Fruit fly (Drosophila melanogaster): ENCODE results near the gene sty.

The sty gene

dm6 chr3L:3450410-3450809, 25.7 kb upstream of the sty start (continued):
- TF ChIP-seq CG31441 (GFP tag; IDR thresholded peaks at IDR 0.05) (0 out of 2 replicates have a peak, but pooled peaks have one; percentile 16), CG4730 (GFP tag; IDR thresholded peaks at IDR 0.05) (no peak), run (tag; optimal IDR thresholded peaks at IDR 0.05) (no peak), pita (GFP tag; optimal IDR thresholded peaks at IDR 0.05) (no peak), CG34422 (GFP tag; IDR thresholded peaks at IDR 0.05) (no peak), D19A (tag; optimal IDR thresholded peaks at IDR 0.05) (peak; percentile 58), gce (GFP tag; IDR thresholded peaks at IDR 0.05) (no peak), kni (GFP tag; optimal IDR thresholded peaks at IDR 0.05) (no peak), lbe (GFP tag; optimal IDR thresholded peaks at IDR 0.05) (peak; percentile 37), CG2678 (tag; optimal IDR thresholded peaks at IDR 0.05) (peak; percentile 56), Deaf1 (tag; optimal IDR thresholded peaks at IDR 0.05) (peak; percentile 5)

dm6 chr3L:3449680-3450079, 24.9 kb upstream of the sty start:
- no peak for TF ChIP-seq CG7928 (GFP tag; optimal IDR thresholded peaks at IDR 0.05)
- peak; percentile 23 for TF ChIP-seq HLH54F (GFP tag; optimal IDR thresholded peaks at IDR 0.05)
- peak; percentile 42 for TF ChIP-seq esg (GFP tag; conservative IDR thresholded peaks at IDR 0.05)
- TF ChIP-seq CG15269 (tag; optimal IDR thresholded peaks at IDR 0.05) = peak; percentile 37
- TF ChIP-seq CG8281 (tag; optimal IDR thresholded peaks at IDR 0.05) = no peak
- peak; percentile 70; the same call in 2 of the 3 replicates for TF ChIP-seq ci (GFP tag; IDR thresholded peaks at IDR 0.05)
- peak; percentile 10 for TF ChIP-seq maf-S (GFP tag; optimal IDR thresholded peaks at IDR 0.05)
- peak; percentile 8 for TF ChIP-seq ewg (GFP tag; optimal IDR thresholded peaks at IDR 0.05)
- 0 out of 2 replicates have a peak, but pooled peaks have one; percentile 11 for TF ChIP-seq seq (GFP tag; IDR thresholded peaks at IDR 0.05)
- no peak for TF ChIP-seq Hmx (GFP tag; optimal IDR thresholded peaks at IDR 0.05)
- peak; percentile 52 for TF ChIP-seq CG2120 (GFP tag; optimal IDR thresholded peaks at IDR 0.05)
- TF ChIP-seq Mes4 (GFP tag; optimal IDR thresholded peaks at IDR 0.05) = no peak
- peak; percentile 52 for TF ChIP-seq CG10366 (GFP tag; IDR thresholded peaks at IDR 0.05)
- TF ChIP-seq dpn (GFP tag; optimal IDR thresholded peaks at IDR 0.05) = peak in 1 of 2 experiments; percentile 2
- peak; percentile 19 for TF ChIP-seq CHES-1-like (GFP tag; optimal IDR thresholded peaks at IDR 0.05)
- TF ChIP-seq E2f2 (GFP tag; IDR thresholded peaks at IDR 0.05) = no peak; the same call in 1 of the 2 replicates
- no peak for TF ChIP-seq crc (GFP tag; optimal IDR thresholded peaks at IDR 0.05)
- TF ChIP-seq CG13424 (tag; optimal IDR thresholded peaks at IDR 0.05) = peak; percentile 21
- no peak for TF ChIP-seq odd (GFP tag; optimal IDR thresholded peaks at IDR 0.05)
- peak; percentile 49 for TF ChIP-seq CG18619 (GFP tag; optimal IDR thresholded peaks at IDR 0.05)
- TF ChIP-seq unpg (GFP tag; optimal IDR thresholded peaks at IDR 0.05) = peak; percentile 28
- TF ChIP-seq fru (optimal IDR thresholded peaks at IDR 0.05) = no peak
- peak; percentile 32 for TF ChIP-seq org-1 (GFP tag; optimal IDR thresholded peaks at IDR 0.05)
- no peak for TF ChIP-seq zfh1 (GFP tag; IDR thresholded peaks at IDR 0.05)
- TF ChIP-seq Myb (GFP tag; optimal IDR thresholded peaks at IDR 0.05) = no peak
- TF ChIP-seq dmrt11E (tag; optimal IDR thresholded peaks at IDR 0.05) = peak; percentile 44
- no peak for TF ChIP-seq Dip2 (GFP tag; IDR thresholded peaks at IDR 0.05)
- TF ChIP-seq CG11723 (GFP tag; optimal IDR thresholded peaks at IDR 0.05) = peak; percentile 2
- TF ChIP-seq pnt (GFP tag; optimal IDR thresholded peaks at IDR 0.05) = peak; percentile 19
- peak; percentile 69 for TF ChIP-seq CG9727 (GFP tag; optimal IDR thresholded peaks at IDR 0.05)
- TF ChIP-seq lab (GFP tag; optimal IDR thresholded peaks at IDR 0.05) = peak; percentile 34
- TF ChIP-seq CrebB (tag; optimal IDR thresholded peaks at IDR 0.05) = no peak
- peak; percentile 31; the same call in 1 of the 2 replicates for TF ChIP-seq Poxn (GFP tag; IDR thresholded peaks at IDR 0.05)
- peak; percentile 48 for TF ChIP-seq PHDP (tag; optimal IDR thresholded peaks at IDR 0.05)
- TF ChIP-seq CG8290 (GFP tag; optimal IDR thresholded peaks at IDR 0.05) = no peak
- TF ChIP-seq CG8290 (tag; optimal IDR thresholded peaks at IDR 0.05) = no peak
- TF ChIP-seq Oaz (GFP tag; IDR thresholded peaks at IDR 0.05) = 0 out of 2 replicates have a peak, but pooled peaks have one; percentile 31
- 0 out of 2 replicates have a peak, but pooled peaks have one; percentile 11 for TF ChIP-seq Lim3 (GFP tag; IDR thresholded peaks at IDR 0.05)
- TF ChIP-seq otp (GFP tag; IDR thresholded peaks at IDR 0.05) = peak; percentile 66; the same call in 2 of the 3 replicates
- peak; percentile 22 for TF ChIP-seq CG12659 (GFP tag; optimal IDR thresholded peaks at IDR 0.05)
